Worm (Caenorhabditis elegans) whole organism, young adult: ENCODE measurements around the gene B0035.15.

Source experiments
- ama-1 ChIP-seq, 3 experiments: fragments of 150-350 bp in 1 of 3; sonication (generic microtip) in 2 of 3; optimal IDR thresholded peaks; 2 replicates each; lab custom pipeline; 2014 to 2018; ENCODE audit warnings: missing biosample characterization in 2 of 3, missing genetic modification characterization in 2 of 3, missing genetic modification reagents in 2 of 3
- lin-26 ChIP-seq: fragments of 200-800 bp; sonication (Bioruptor generic); IDR thresholded peaks from 2 replicates; pipeline ENCODE4 v1.3.6; 2022; ENCODE audit warnings: missing genetic modification reagents, missing genetic modification characterization, missing compliant biosample characterization

ce11 chrIV:11276026-11276425 lies 22.0 kb downstream of the B0035.15 start:
- no peak for TF ChIP-seq lin-26 (GFP tag; lab: Robert Waterston, UW)
- no peak for TF ChIP-seq ama-1 (optimal IDR thresholded peaks at IDR 0.05; lab: Kevin White, UChicago)
- TF ChIP-seq ama-1 (GFP tag; optimal IDR thresholded peaks at IDR 0.05; lab: Kevin White, UChicago), result no peak
